Worm (Caenorhabditis elegans): ENCODE results near the gene H06A10.1.

DNA sequence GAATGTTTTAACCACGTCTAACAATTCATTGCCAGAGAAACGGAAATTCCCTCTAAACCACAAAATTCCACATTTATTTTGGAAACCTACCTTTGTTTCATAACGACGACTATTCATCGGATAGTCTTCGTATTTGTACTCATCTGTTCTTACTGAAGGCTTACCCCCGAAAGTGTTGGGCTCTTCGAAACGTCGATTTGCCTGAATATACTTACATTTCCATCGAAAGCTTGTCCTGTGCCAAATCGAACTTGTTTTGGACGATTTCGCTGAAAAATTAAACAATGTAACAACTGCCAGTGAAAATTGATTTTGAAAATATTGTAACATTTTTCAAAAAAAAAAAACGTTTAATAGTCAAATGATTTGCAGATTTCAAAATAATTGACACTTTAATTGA, 44.8 kb upstream of the H06A10.1 start, which contains the start of gene F02D10.3:
- no peak for TF ChIP-seq nhr-11 (tag; optimal IDR thresholded peaks at IDR 0.05)
- no peak for TF ChIP-seq unc-39 (tag; optimal IDR thresholded peaks at IDR 0.05)
- no peak for TF ChIP-seq skn-1 (tag; optimal IDR thresholded peaks at IDR 0.05)
- no peak for TF ChIP-seq nhr-23 (tag; optimal IDR thresholded peaks at IDR 0.05)
